Worm (Caenorhabditis elegans) whole organism, young adult: Measurements from ENCODE around the gene cnc-1.

Experiments used
- B0336.3 ChIP-seq: fragments of 200-800 bp; sonication (Bioruptor generic); IDR thresholded peaks from 2 replicates; pipeline ENCODE4 v1.3.6; 2022; ENCODE audit warnings: missing genetic modification characterization, missing compliant biosample characterization
- F22D6.2 ChIP-seq: sonication (generic microtip); optimal IDR thresholded peaks from 2 replicates; lab custom pipeline; 2016; ENCODE audit warnings: mild to moderate bottlenecking, missing genetic modification characterization, missing compliant biosample characterization
- F37B4.10 ChIP-seq: fragments of 200-800 bp; sonication (Bioruptor generic); IDR thresholded peaks from 2 replicates; pipeline ENCODE4 v1.3.6; 2022; ENCODE audit warnings: missing genetic modification characterization, missing compliant biosample characterization
- F39B2.1 ChIP-seq: fragments of 200-800 bp; sonication (Bioruptor generic); IDR thresholded peaks from 2 replicates; pipeline ENCODE4 v1.3.6; 2022; ENCODE audit warnings: missing genetic modification reagents, missing genetic modification characterization, missing compliant biosample characterization
- F49E8.2 ChIP-seq: sonication (generic microtip); optimal IDR thresholded peaks from 3 replicates; lab custom pipeline; 2017; ENCODE audit warnings: missing genetic modification characterization, mild to moderate bottlenecking, missing compliant biosample characterization, antibody characterized with exemption, moderate library complexity; ENCODE audit not compliant: insufficient read depth
- F57C9.4 ChIP-seq: sonication (generic microtip); optimal IDR thresholded peaks from 2 replicates; lab custom pipeline; 2017; ENCODE audit warnings: mild to moderate bottlenecking, missing genetic modification characterization, missing compliant biosample characterization
- K11D2.4 ChIP-seq: fragments of 200-800 bp; sonication (Bioruptor generic); IDR thresholded peaks from 2 replicates; pipeline ENCODE4 v1.3.6; 2022; ENCODE audit warnings: missing genetic modification reagents, missing genetic modification characterization, missing compliant biosample characterization
- K12H6.12 ChIP-seq: fragments of 200-800 bp; sonication (Bioruptor generic); optimal IDR thresholded peaks from 2 replicates; lab custom pipeline; 2018; ENCODE audit warnings: mild to moderate bottlenecking, missing genetic modification characterization, missing compliant biosample characterization
- T26A5.8 ChIP-seq: sonication (generic microtip); optimal IDR thresholded peaks from 2 replicates; lab custom pipeline; 2016; ENCODE audit warnings: missing genetic modification characterization, missing compliant biosample characterization
- Y53F4B.3 ChIP-seq: fragments of 200-800 bp; sonication (Bioruptor generic); IDR thresholded peaks from 2 replicates; pipeline ENCODE4 v1.3.6; 2022; ENCODE audit warnings: missing genetic modification reagents, missing genetic modification characterization, missing compliant biosample characterization
- Y67H2A.10 ChIP-seq: fragments of 200-800 bp; sonication (Bioruptor generic); conservative IDR thresholded peaks from 2 replicates; pipeline ENCODE4 v1.3.6; 2022; ENCODE audit warnings: missing genetic modification reagents, missing genetic modification characterization, missing compliant biosample characterization
- Y79H2A.3 ChIP-seq: fragments of 200-800 bp; sonication (Bioruptor generic); conservative IDR thresholded peaks from 2 replicates; pipeline ENCODE4 v1.3.6; 2022; ENCODE audit warnings: missing genetic modification reagents, missing genetic modification characterization, missing compliant biosample characterization
- ZK185.1 ChIP-seq: sonication (generic microtip); optimal IDR thresholded peaks from 2 replicates; lab custom pipeline; 2016; ENCODE audit warnings: mild to moderate bottlenecking, missing genetic modification characterization, missing compliant biosample characterization; ENCODE audit not compliant: poor library complexity, severe bottlenecking
- akir-1 ChIP-seq: fragments of 200-800 bp; sonication (Bioruptor generic); optimal IDR thresholded peaks from 2 replicates; lab custom pipeline; 2018; ENCODE audit warnings: mild to moderate bottlenecking, missing genetic modification characterization, moderate library complexity, missing compliant biosample characterization
- atf-7 ChIP-seq: sonication (generic microtip); optimal IDR thresholded peaks from 2 replicates; lab custom pipeline; 2017; ENCODE audit warnings: mild to moderate bottlenecking, missing genetic modification characterization, missing compliant biosample characterization
- attf-3 ChIP-seq: fragments of 200-800 bp; sonication (Bioruptor generic); conservative IDR thresholded peaks from 2 replicates; pipeline ENCODE4 v1.3.6; 2022; ENCODE audit warnings: missing genetic modification reagents, missing genetic modification characterization, missing compliant biosample characterization
- bed-1 ChIP-seq: fragments of 200-800 bp; sonication (Bioruptor generic); IDR thresholded peaks from 2 replicates; pipeline ENCODE4 v1.3.6; 2022; ENCODE audit warnings: missing genetic modification reagents, missing genetic modification characterization, missing compliant biosample characterization
- cebp-1 ChIP-seq, 2 experiments: fragments of 200-800 bp in 1 of 2; sonication (Bioruptor generic) in 1 of 2; sonication (generic microtip) in 1 of 2; IDR thresholded peaks in 1 of 2; optimal IDR thresholded peaks in 1 of 2; 2 replicates each; pipeline versions ENCODE4 v1.3.6 to Lab custom; 2017 to 2022; ENCODE audit warnings: missing compliant biosample characterization in 2 of 2, missing genetic modification characterization in 2 of 2, mild to moderate bottlenecking in 1 of 2, missing genetic modification reagents in 1 of 2, moderate library complexity in 1 of 2
- dox-1 ChIP-seq: fragments of 200-800 bp; sonication (Bioruptor generic); IDR thresholded peaks from 2 replicates; pipeline ENCODE4 v1.3.6; 2022; ENCODE audit warnings: missing genetic modification reagents, missing genetic modification characterization, missing compliant biosample characterization
- dpff-1 ChIP-seq: sonication (generic microtip); optimal IDR thresholded peaks from 2 replicates; lab custom pipeline; 2017; ENCODE audit warnings: mild to moderate bottlenecking, missing genetic modification characterization, missing compliant biosample characterization
- efl-1 ChIP-seq: fragments of 150-350 bp; optimal IDR thresholded peaks from 2 replicates; lab custom pipeline; 2014; ENCODE audit warnings: missing biosample characterization, missing genetic modification reagents, missing genetic modification characterization
- lin-40 ChIP-seq: sonication (generic microtip); optimal IDR thresholded peaks from 2 replicates; lab custom pipeline; 2016; ENCODE audit warnings: missing genetic modification characterization, mild to moderate bottlenecking, missing compliant biosample characterization, missing genotype, missing genetic modification reagents
- nhr-80 ChIP-seq: sonication (generic microtip); optimal IDR thresholded peaks from 2 replicates; lab custom pipeline; 2016; ENCODE audit warnings: missing genetic modification characterization, missing compliant biosample characterization
- pbrm-1 ChIP-seq: fragments of 200-800 bp; sonication (Bioruptor generic); IDR thresholded peaks from 2 replicates; pipeline ENCODE4 v1.3.6; 2022; ENCODE audit warnings: missing genetic modification reagents, missing genetic modification characterization, missing compliant biosample characterization
- rcor-1 ChIP-seq: fragments of 200-800 bp; sonication (Bioruptor generic); IDR thresholded peaks from 2 replicates; pipeline ENCODE4 v1.3.6; 2022; ENCODE audit warnings: missing genetic modification reagents, missing genetic modification characterization, missing compliant biosample characterization
- rec-8 ChIP-seq, 2 experiments: sonication (generic microtip); optimal IDR thresholded peaks; 2 replicates each; lab custom pipeline; 2016; ENCODE audit warnings: mild to moderate bottlenecking in 2 of 2, missing genetic modification characterization in 2 of 2, missing genetic modification reagents in 2 of 2, missing genotype in 2 of 2, missing biosample characterization in 1 of 2, missing compliant biosample characterization in 1 of 2, moderate library complexity in 1 of 2
- repo-1 ChIP-seq: sonication (generic microtip); optimal IDR thresholded peaks from 2 replicates; lab custom pipeline; 2017; ENCODE audit warnings: mild to moderate bottlenecking, missing genetic modification characterization, missing compliant biosample characterization
- snpc-4 ChIP-seq, 5 experiments: fragments of 150-350 bp in 1 of 5; sonication (generic microtip) in 4 of 5; optimal IDR thresholded peaks; 2 replicates each; lab custom pipeline; 2014 to 2018; ENCODE audit warnings: missing genetic modification characterization in 5 of 5, missing biosample characterization in 3 of 5, antibody characterized with exemption in 2 of 5, mild to moderate bottlenecking in 2 of 5, missing compliant biosample characterization in 2 of 5, missing genotype in 2 of 5, moderate library complexity in 2 of 5, missing genetic modification reagents in 1 of 5
- tbp1 ChIP-seq: fragments of 200-800 bp; sonication (Bioruptor generic); optimal IDR thresholded peaks from 2 replicates; lab custom pipeline; 2018; ENCODE audit warnings: mild to moderate bottlenecking, missing genetic modification characterization, missing compliant biosample characterization
- unc-62 ChIP-seq: fragments of 150-350 bp; optimal IDR thresholded peaks from 2 replicates; lab custom pipeline; 2014; ENCODE audit warnings: missing biosample characterization, missing genetic modification reagents, missing genetic modification characterization
- xnd-1 ChIP-seq: sonication (generic microtip); optimal IDR thresholded peaks from 2 replicates; lab custom pipeline; 2016; ENCODE audit warnings: missing genotype, missing genetic modification reagents, missing genetic modification characterization, missing compliant biosample characterization
- zim-3 ChIP-seq: sonication (generic microtip); optimal IDR thresholded peaks from 2 replicates; lab custom pipeline; 2017; ENCODE audit warnings: mild to moderate bottlenecking, missing genetic modification characterization, moderate library complexity, missing compliant biosample characterization
- ztf-25 ChIP-seq: fragments of 200-800 bp; sonication (Bioruptor generic); IDR thresholded peaks from 2 replicates; pipeline ENCODE4 v1.3.6; 2022; ENCODE audit warnings: missing genetic modification reagents, missing genetic modification characterization, missing compliant biosample characterization
- ztf-6 ChIP-seq: fragments of 200-800 bp; sonication (Bioruptor generic); IDR thresholded peaks from 2 replicates; pipeline ENCODE4 v1.3.6; 2022; ENCODE audit warnings: missing genetic modification reagents, missing genetic modification characterization, missing compliant biosample characterization

Gene cnc-1

ce11 chrV:1447079-1447478 lies 3.0 kb upstream of the cnc-1 start, which contains the start of gene cnc-4:
Gene cnc-4 (plus strand): TSS chrV:1447195.
- TF ChIP-seq ZK185.1 (tag; lab: Kevin White, UChicago) (no peak), pbrm-1 (no peak), atf-7 (tag; lab: Kevin White, UChicago) (no peak), lin-40 (tag; lab: Kevin White, UChicago) (no peak), rcor-1 (GFP tag; lab: Robert Waterston, UW) (no peak), ztf-6 (no peak), Y79H2A.3 (no peak), F37B4.10 (no peak), Y67H2A.10 (GFP tag; lab: Robert Waterston, UW) (no peak), K11D2.4 (GFP tag; lab: Robert Waterston, UW) (no peak), ztf-25 (GFP tag; lab: Robert Waterston, UW) (no peak), K12H6.12 (no peak), xnd-1 (tag; lab: Kevin White, UChicago) (no peak)

- TF ChIP-seq Y53F4B.3 (GFP tag; lab: Robert Waterston, UW) (no peak), efl-1 (GFP tag; lab: Kevin White, UChicago) (no peak), akir-1 (GFP tag; lab: Kevin White, UChicago) (no peak), zim-3 (tag; lab: Kevin White, UChicago) (no peak), lin-40 (tag; lab: Kevin White, UChicago) (no peak), tbp1 (GFP tag; lab: Kevin White, UChicago) (no peak), attf-3 (GFP tag; lab: Robert Waterston, UW) (no peak), unc-62 (GFP tag; lab: Kevin White, UChicago) (no peak), dpff-1 (no peak), repo-1 (tag; lab: Kevin White, UChicago) (no peak), nhr-80 (tag; lab: Kevin White, UChicago) (no peak), F39B2.1 (no peak), ZK185.1 (tag; lab: Kevin White, UChicago) (no peak), F49E8.2 (tag; lab: Kevin White, UChicago) (no peak), rec-8 (tag; optimal IDR thresholded peaks at IDR 0.05; lab: Kevin White, UChicago) (no peak), B0336.3 (no peak)
- TF ChIP-seq, all 124 proteins: peak for 0
Observed at ce11 chrV:1445081-1445480, 1.0 kb upstream of the cnc-1 start, which contains the start of gene cnc-5. Gene cnc-5 (plus strand): TSS chrV:1445381.

ce11 chrV:1442042-1442441 lies 2.0 kb downstream of the cnc-1 start, which contains the start of gene cnc-11:
Gene cnc-11 (plus strand): TSS chrV:1442342.
- TF ChIP-seq bed-1 (no peak), Y67H2A.10 (GFP tag; lab: Robert Waterston, UW) (no peak), dpff-1 (no peak), T26A5.8 (tag; lab: Kevin White, UChicago) (no peak), F37B4.10 (no peak), F57C9.4 (tag; lab: Kevin White, UChicago) (no peak), F22D6.2 (tag; lab: Kevin White, UChicago) (no peak), snpc-4 (GFP tag; optimal IDR thresholded peaks at IDR 0.05; lab: Kevin White, UChicago) (no peak), snpc-4 (tag; optimal IDR thresholded peaks at IDR 0.05; lab: Kevin White, UChicago) (no peak), dox-1 (no peak), nhr-80 (tag; lab: Kevin White, UChicago) (no peak), cebp-1 (GFP tag; IDR thresholded peaks at IDR 0.05; lab: Robert Waterston, UW) (no peak), cebp-1 (tag; optimal IDR thresholded peaks at IDR 0.05; lab: Kevin White, UChicago) (no peak)
